Worm (Caenorhabditis elegans): ENCODE results near the gene C05D11.8.

- TF ChIP-seq unc-62 (GFP tag; optimal IDR thresholded peaks at IDR 0.05 in 1 of 2) (peak in 1 of 2 experiments; percentile 74), unc-62 (tag; optimal IDR thresholded peaks at IDR 0.05) (no peak), vab-7 (GFP tag; IDR thresholded peaks at IDR 0.05) (no peak), nhr-11 (tag; optimal IDR thresholded peaks at IDR 0.05) (no peak), zfp-2 (tag; optimal IDR thresholded peaks at IDR 0.05) (no peak), lin-13 (GFP tag; optimal IDR thresholded peaks at IDR 0.05) (no peak), ama-1 (optimal IDR thresholded peaks at IDR 0.05) (no peak), nhr-77 (tag; optimal IDR thresholded peaks at IDR 0.05) (no peak), mes-2 (tag; optimal IDR thresholded peaks at IDR 0.05; ENCODE audit: poor library complexity, severe bottlenecking) (no peak), ztf-11 (tag; optimal IDR thresholded peaks at IDR 0.05) (no peak)
Observed at ce11 chrIII:6402346-6402745, 24.8 kb downstream of the C05D11.8 start.

All from whole organism, L4 larva.